Fruit fly (Drosophila melanogaster) whole organism, embryonic: Measurements from ENCODE around the gene CG5021.

Source experiments
- ATbp ChIP-seq: fragments of 200-800 bp; sonication (Bioruptor generic); optimal IDR thresholded peaks from 2 replicates; lab custom pipeline; 2017; ENCODE audit warnings: missing biosample characterization, mild to moderate bottlenecking, missing genetic modification characterization, missing genetic modification reagents
- B-H2 ChIP-seq: fragments of 200-800 bp; sonication (Bioruptor generic); optimal IDR thresholded peaks from 2 replicates; lab custom pipeline; 2018; ENCODE audit warnings: missing biosample characterization, mild to moderate bottlenecking, missing genetic modification characterization
- C15 ChIP-seq: fragments of 200-800 bp; sonication (Bioruptor generic); IDR thresholded peaks from 3 replicates; pipeline ENCODE4 v1.3.6; 2022; ENCODE audit warnings: missing biosample characterization, missing genetic modification characterization
- CG10267 ChIP-seq: fragments of 200-800 bp; sonication (Bioruptor generic); optimal IDR thresholded peaks from 2 replicates; lab custom pipeline; 2018; ENCODE audit warnings: missing biosample characterization, mild to moderate bottlenecking, missing genetic modification characterization, moderate library complexity
- CG14965 ChIP-seq: fragments of 200-800 bp; sonication (Bioruptor generic); optimal IDR thresholded peaks from 2 replicates; lab custom pipeline; 2016; ENCODE audit warnings: missing biosample characterization, missing genetic modification characterization, borderline replicate concordance
- CG15011 ChIP-seq: fragments of 200-800 bp; sonication (Bioruptor generic); optimal IDR thresholded peaks from 3 replicates; lab custom pipeline; 2018; ENCODE audit warnings: missing biosample characterization, mild to moderate bottlenecking, missing genetic modification characterization
- CG17361 ChIP-seq: fragments of 200-800 bp; sonication (Bioruptor generic); IDR thresholded peaks from 3 replicates; pipeline ENCODE4 v1.3.6; 2022; ENCODE audit warnings: missing biosample characterization, missing genetic modification characterization
- CG17568 ChIP-seq: fragments of 200-800 bp; sonication (Bioruptor generic); optimal IDR thresholded peaks from 2 replicates; lab custom pipeline; 2018; ENCODE audit warnings: missing biosample characterization, mild to moderate bottlenecking, missing genetic modification characterization, moderate library complexity
- CG18262 ChIP-seq: fragments of 200-800 bp; optimal IDR thresholded peaks from 3 replicates; lab custom pipeline; 2019; ENCODE audit warnings: missing biosample characterization, mild to moderate bottlenecking, missing genetic modification characterization, moderate library complexity
- CG2120 ChIP-seq: fragments of 200-800 bp; sonication (Bioruptor generic); optimal IDR thresholded peaks from 3 replicates; lab custom pipeline; 2016; ENCODE audit warnings: missing biosample characterization, missing genetic modification characterization
- CG2712 ChIP-seq: fragments of 200-800 bp; optimal IDR thresholded peaks from 3 replicates; lab custom pipeline; 2019; ENCODE audit warnings: missing biosample characterization, mild to moderate bottlenecking, missing genetic modification characterization, moderate library complexity
- CG3407 ChIP-seq: fragments of 200-800 bp; sonication (Bioruptor generic); optimal IDR thresholded peaks from 2 replicates; lab custom pipeline; 2018; ENCODE audit warnings: missing biosample characterization, mild to moderate bottlenecking, missing genetic modification characterization
- CG4360 ChIP-seq: fragments of 200-800 bp; sonication (Bioruptor generic); IDR thresholded peaks from 2 replicates; pipeline ENCODE4 v1.3.6; 2022; ENCODE audit warnings: missing biosample characterization, missing genetic modification characterization
- CG4854 ChIP-seq: fragments of 200-800 bp; sonication (Bioruptor generic); optimal IDR thresholded peaks from 2 replicates; lab custom pipeline; 2016; ENCODE audit warnings: missing biosample characterization, missing genetic modification characterization, inconsistent platforms
- CG6813 ChIP-seq: fragments of 200-800 bp; sonication (Bioruptor generic); optimal IDR thresholded peaks from 2 replicates; lab custom pipeline; 2017; ENCODE audit warnings: missing biosample characterization, missing genetic modification characterization, mild to moderate bottlenecking, moderate library complexity, missing genetic modification reagents
- CG7928 ChIP-seq: fragments of 200-800 bp; sonication (Bioruptor generic); optimal IDR thresholded peaks from 2 replicates; lab custom pipeline; 2017; ENCODE audit warnings: missing biosample characterization, mild to moderate bottlenecking, missing genetic modification characterization
- CG9797 ChIP-seq: fragments of 200-800 bp; sonication (Bioruptor generic); optimal IDR thresholded peaks from 3 replicates; lab custom pipeline; 2018; ENCODE audit warnings: missing biosample characterization, mild to moderate bottlenecking, missing genetic modification characterization
- CG9932 ChIP-seq: fragments of 200-800 bp; sonication (Bioruptor generic); IDR thresholded peaks from 2 replicates; pipeline ENCODE4 v1.3.6; 2022; ENCODE audit warnings: missing biosample characterization, missing genetic modification characterization
- CoRest ChIP-seq: fragments of 200-800 bp; sonication (Bioruptor generic); optimal IDR thresholded peaks from 3 replicates; lab custom pipeline; 2018; ENCODE audit warnings: missing biosample characterization, mild to moderate bottlenecking, missing genetic modification characterization, moderate library complexity
- Drgx ChIP-seq: fragments of 200-800 bp; sonication (Bioruptor generic); IDR thresholded peaks from 2 replicates; pipeline ENCODE4 v1.3.6; 2022; ENCODE audit warnings: missing biosample characterization, missing genetic modification characterization
- Fer2 ChIP-seq: fragments of 200-800 bp; sonication (Bioruptor generic); optimal IDR thresholded peaks from 2 replicates; lab custom pipeline; 2018; ENCODE audit warnings: missing biosample characterization, mild to moderate bottlenecking, missing genetic modification characterization, moderate library complexity
- Hr39 ChIP-seq: fragments of >200 bp; optimal IDR thresholded peaks from 2 replicates; lab custom pipeline; 2017
- Med ChIP-seq: fragments of 200-800 bp; sonication (Bioruptor generic); peaks from one replicate; lab custom pipeline; 2016; ENCODE audit warnings: missing biosample characterization, missing genetic modification characterization, mild to moderate bottlenecking, inconsistent platforms, moderate library complexity
- Mes4 ChIP-seq: fragments of 200-800 bp; sonication (Bioruptor generic); optimal IDR thresholded peaks from 2 replicates; lab custom pipeline; 2016; ENCODE audit warnings: missing biosample characterization, missing genetic modification characterization
- Oli ChIP-seq: fragments of 200-800 bp; sonication (Bioruptor generic); optimal IDR thresholded peaks from 2 replicates; lab custom pipeline; 2018; ENCODE audit warnings: missing biosample characterization, mild to moderate bottlenecking, missing genetic modification characterization, moderate library complexity
- Optix ChIP-seq: fragments of 200-800 bp; sonication (Bioruptor generic); IDR thresholded peaks from 3 replicates; pipeline ENCODE4 v1.3.6; 2022; ENCODE audit warnings: missing biosample characterization, missing genetic modification characterization
- Poxn ChIP-seq: fragments of 200-800 bp; sonication (Bioruptor generic); IDR thresholded peaks from 2 replicates; pipeline ENCODE4 v1.3.6; 2022; ENCODE audit warnings: missing biosample characterization, missing genetic modification characterization
- Sry-β ChIP-seq: fragments of 200-800 bp; sonication (Bioruptor generic); optimal IDR thresholded peaks from 2 replicates; lab custom pipeline; 2018; ENCODE audit warnings: missing biosample characterization, mild to moderate bottlenecking, missing genetic modification characterization, moderate library complexity
- Trl ChIP-seq, 3 experiments: fragments of >200 bp in 2 of 3; fragments of 200-800 bp in 1 of 3; sonication (Bioruptor generic) in 1 of 3; optimal IDR thresholded peaks; 2 replicates in 1 of 3; 3 replicates in 2 of 3; lab custom pipeline; 2016 to 2017; ENCODE audit warnings: missing biosample characterization in 1 of 3, missing genetic modification characterization in 1 of 3
- Xbp1 ChIP-seq: fragments of 200-800 bp; sonication (Bioruptor generic); optimal IDR thresholded peaks from 3 replicates; lab custom pipeline; 2016; ENCODE audit warnings: missing biosample characterization, mild to moderate bottlenecking, missing genetic modification characterization
- chinmo ChIP-seq: fragments of 200-800 bp; sonication (Bioruptor generic); IDR thresholded peaks from 4 replicates; pipeline ENCODE4 v1.3.6; 2022; ENCODE audit warnings: missing biosample characterization, missing genetic modification characterization; ENCODE audit not compliant: partially characterized antibody
- disco-r ChIP-seq: fragments of 200-800 bp; sonication (Bioruptor generic); optimal IDR thresholded peaks from 2 replicates; lab custom pipeline; 2016; ENCODE audit warnings: missing biosample characterization, missing genetic modification characterization
- fd96Cb ChIP-seq: fragments of 200-800 bp; sonication (Bioruptor generic); optimal IDR thresholded peaks from 2 replicates; lab custom pipeline; 2018; ENCODE audit warnings: missing biosample characterization, mild to moderate bottlenecking, missing genetic modification characterization, moderate library complexity
- gem ChIP-seq: fragments of 200-800 bp; sonication (Bioruptor generic); optimal IDR thresholded peaks from 2 replicates; lab custom pipeline; 2019; ENCODE audit warnings: missing biosample characterization, mild to moderate bottlenecking, missing genetic modification characterization, moderate library complexity
- h ChIP-seq: fragments of >200 bp; optimal IDR thresholded peaks from 2 replicates; lab custom pipeline; 2017
- insv ChIP-seq, 2 experiments: fragments of 200-800 bp; sonication (Bioruptor generic); optimal IDR thresholded peaks; 3 replicates each; lab custom pipeline; 2016 to 2018; ENCODE audit warnings: missing biosample characterization in 2 of 2, missing genetic modification characterization in 2 of 2
- mam ChIP-seq: fragments of 200-800 bp; sonication (Bioruptor generic); optimal IDR thresholded peaks from 3 replicates; lab custom pipeline; 2016; ENCODE audit warnings: missing biosample characterization, missing genetic modification characterization
- nerfin-1 ChIP-seq: fragments of 200-800 bp; sonication (Bioruptor generic); optimal IDR thresholded peaks from 3 replicates; lab custom pipeline; 2019; ENCODE audit warnings: missing biosample characterization, mild to moderate bottlenecking, missing genetic modification characterization, moderate library complexity
- nom ChIP-seq: fragments of 200-800 bp; sonication (Bioruptor generic); optimal IDR thresholded peaks from 2 replicates; lab custom pipeline; 2017; ENCODE audit warnings: missing biosample characterization, missing genetic modification characterization, mild to moderate bottlenecking, moderate library complexity, missing genetic modification reagents
- oc ChIP-seq: fragments of 200-800 bp; sonication (Bioruptor generic); optimal IDR thresholded peaks from 2 replicates; lab custom pipeline; 2018; ENCODE audit warnings: missing biosample characterization, mild to moderate bottlenecking, missing genetic modification characterization, moderate library complexity
- pb ChIP-seq: fragments of 200-800 bp; sonication (Bioruptor generic); optimal IDR thresholded peaks from 3 replicates; lab custom pipeline; 2016; ENCODE audit warnings: missing biosample characterization, missing genetic modification characterization
- pho ChIP-seq: fragments of 200-800 bp; sonication (Bioruptor generic); optimal IDR thresholded peaks from 2 replicates; lab custom pipeline; 2016; ENCODE audit warnings: missing biosample characterization, missing genetic modification characterization
- prd ChIP-seq, 3 experiments: fragments of >200 bp in 2 of 3; fragments of 200-800 bp in 1 of 3; sonication (Bioruptor generic) in 1 of 3; optimal IDR thresholded peaks in 2 of 3; IDR thresholded peaks in 1 of 3; 2 replicates in 2 of 3; 3 replicates in 1 of 3; pipeline versions ENCODE4 v1.3.6 to Lab custom; 2017 to 2022; ENCODE audit warnings: missing biosample characterization in 1 of 3, missing genetic modification characterization in 1 of 3
- rib ChIP-seq: fragments of 200-800 bp; sonication (Bioruptor generic); IDR thresholded peaks from 2 replicates; pipeline ENCODE4 v1.3.6; 2022; ENCODE audit warnings: missing biosample characterization, missing genetic modification characterization
- slp2 ChIP-seq: fragments of 200-800 bp; sonication (Bioruptor generic); optimal IDR thresholded peaks from 2 replicates; lab custom pipeline; 2016; ENCODE audit warnings: missing biosample characterization, missing genetic modification characterization
- ttk ChIP-seq: fragments of 200-800 bp; sonication (Bioruptor generic); IDR thresholded peaks from 2 replicates; pipeline ENCODE4 v2.1.2; 2022; ENCODE audit warnings: missing biosample characterization, missing genetic modification characterization

The CG5021 gene

DNA sequence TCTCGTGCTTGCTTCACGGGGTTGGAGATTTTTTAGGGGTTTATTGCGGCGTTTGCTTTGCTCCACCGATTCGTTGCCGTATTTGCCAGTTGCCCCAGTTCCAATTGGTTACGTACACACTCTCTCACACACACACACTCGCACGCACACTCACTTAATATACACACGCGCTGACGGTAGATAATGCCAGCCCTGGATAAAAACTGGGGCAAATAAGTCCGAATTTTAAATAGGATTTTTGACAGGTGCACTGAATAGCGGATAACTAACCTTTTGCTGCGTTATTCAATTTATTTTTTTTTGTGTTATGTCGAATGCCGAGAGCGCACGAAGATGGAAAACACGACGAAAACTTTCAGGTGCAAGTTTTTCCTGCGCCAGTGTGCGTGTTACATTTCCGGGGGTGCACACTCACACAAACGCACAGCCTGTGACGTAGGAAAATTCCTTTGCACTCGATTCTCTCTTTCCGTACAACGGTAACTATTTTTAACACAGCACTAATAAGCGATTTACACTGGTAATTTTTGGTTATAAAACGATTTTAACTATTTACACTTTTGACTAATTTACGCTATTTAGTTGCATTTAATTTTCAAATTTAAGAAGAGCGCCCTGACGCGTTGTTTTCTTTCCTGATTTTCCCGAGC is 14.0 kb upstream of the CG5021 start (continued):
- TF ChIP-seq nom (no peak), C15 (GFP tag; lab: Robert Waterston, UW) (no peak), CG7928 (no peak), Oli (tag; lab: Kevin White, UChicago) (no peak), ttk (GFP tag; lab: Robert Waterston, UW) (0 out of 2 replicates have a peak, but pooled peaks have one; percentile 28), CG3407 (GFP tag; lab: Kevin White, UChicago) (no peak), chinmo (GFP tag; lab: Robert Waterston, UW) (0 out of 4 replicates have a peak, but pooled peaks have one; percentile 55), CG9797 (GFP tag; lab: Kevin White, UChicago) (no peak), Med (GFP tag; lab: Kevin White, UChicago) (peak; percentile 67), CG4360 (GFP tag; lab: Robert Waterston, UW) (0 out of 2 replicates have a peak, but pooled peaks have one; percentile 4), Trl (optimal IDR thresholded peaks at IDR 0.05; lab: Kevin White, UChicago) (peak in 1 of 2 experiments; percentile 2), Trl (GFP tag; optimal IDR thresholded peaks at IDR 0.05; lab: Kevin White, UChicago) (no peak), prd (optimal IDR thresholded peaks at IDR 0.05; lab: Kevin White, UChicago) (no peak), prd (GFP tag; IDR thresholded peaks at IDR 0.05; lab: Robert Waterston, UW) (no peak), CG18262 (tag; lab: Kevin White, UChicago) (no peak), CG4854 (GFP tag; lab: Kevin White, UChicago) (no peak), Poxn (GFP tag; lab: Robert Waterston, UW) (no peak), nerfin-1 (tag; lab: Kevin White, UChicago) (peak; percentile 96)

DNA sequence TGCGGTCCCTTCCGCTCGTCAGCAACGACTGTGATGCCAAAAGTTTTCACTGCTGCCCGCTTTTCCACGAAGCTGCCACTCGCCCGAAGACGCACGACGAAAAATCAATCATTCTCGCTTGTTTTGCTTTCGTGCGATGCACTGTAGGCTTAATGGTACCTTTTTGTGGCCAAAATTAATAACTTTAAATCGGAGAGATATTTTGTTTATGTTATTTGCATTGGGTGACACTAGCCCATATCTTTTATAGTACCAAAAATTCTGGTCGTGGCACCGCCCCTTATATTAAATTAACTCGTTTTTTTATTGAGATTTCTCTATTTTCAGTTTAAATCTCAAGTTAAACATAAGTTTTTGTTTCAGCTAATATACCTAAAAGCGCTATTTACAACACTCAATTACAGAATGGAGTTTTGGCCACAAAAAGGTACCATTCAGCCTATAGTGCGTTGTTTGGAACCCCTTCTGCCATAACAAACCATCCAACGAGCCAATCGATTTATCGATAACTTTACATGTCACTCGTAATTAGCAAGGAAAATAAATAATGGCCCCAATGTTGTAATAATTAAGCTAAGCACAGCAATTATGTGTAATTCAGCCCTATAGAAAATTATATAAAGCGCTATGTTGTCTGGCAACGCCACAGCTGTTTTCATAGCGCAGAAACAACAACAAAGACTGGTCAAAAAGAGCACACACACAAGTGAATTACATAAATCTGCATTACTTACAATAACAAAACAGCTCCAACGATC is 13.3 kb upstream of the CG5021 start:
- TF ChIP-seq rib (GFP tag; lab: Robert Waterston, UW) = no peak
- TF ChIP-seq pho (GFP tag; lab: Kevin White, UChicago) = no peak
- TF ChIP-seq CoRest (tag; lab: Kevin White, UChicago) = peak; percentile 82
- peak; percentile 67; the same call in 1 of the 2 replicates for TF ChIP-seq Drgx (GFP tag; lab: Robert Waterston, UW)
- TF ChIP-seq CG15011 (GFP tag; lab: Kevin White, UChicago) = peak; percentile 57
- TF ChIP-seq insv (GFP tag; optimal IDR thresholded peaks at IDR 0.05; lab: Kevin White, UChicago) = peak in 1 of 2 experiments; percentile 19
- peak; percentile 4 for TF ChIP-seq Sry-β (GFP tag; lab: Kevin White, UChicago)
- peak; percentile 27 for TF ChIP-seq oc (tag; lab: Kevin White, UChicago)
- TF ChIP-seq Optix = no peak
- peak; percentile 49 for TF ChIP-seq Fer2 (tag; lab: Kevin White, UChicago)
- no peak for TF ChIP-seq Hr39
- no peak for TF ChIP-seq mam (GFP tag; lab: Kevin White, UChicago)
- peak; percentile 37 for TF ChIP-seq Mes4 (GFP tag; lab: Kevin White, UChicago)
- no peak for TF ChIP-seq h
- peak; percentile 83 for TF ChIP-seq CG17361 (GFP tag; lab: Robert Waterston, UW)
- peak; percentile 51 for TF ChIP-seq CG10267 (tag; lab: Kevin White, UChicago)
- no peak for TF ChIP-seq pb (GFP tag; lab: Kevin White, UChicago)
- peak; percentile 69 for TF ChIP-seq CG6813 (GFP tag; lab: Kevin White, UChicago)
- TF ChIP-seq CG9932 (GFP tag; lab: Robert Waterston, UW) = no peak
- TF ChIP-seq CG14965 (GFP tag; lab: Kevin White, UChicago) = no peak
- peak; percentile 82 for TF ChIP-seq Med (GFP tag; lab: Kevin White, UChicago)
- TF ChIP-seq CG17568 (GFP tag; lab: Kevin White, UChicago) = peak; percentile 5
- TF ChIP-seq ATbp (GFP tag; lab: Kevin White, UChicago) = peak; percentile 70
- TF ChIP-seq Xbp1 = peak; percentile 42
- TF ChIP-seq CG2120 (GFP tag; lab: Kevin White, UChicago) = peak; percentile 70
- peak; percentile 84 for TF ChIP-seq gem
- TF ChIP-seq disco-r (GFP tag; lab: Kevin White, UChicago) = peak; percentile 57
- peak; percentile 19 for TF ChIP-seq slp2 (GFP tag; lab: Kevin White, UChicago)
- peak; percentile 72 for TF ChIP-seq CG2712 (tag; lab: Kevin White, UChicago)
- TF ChIP-seq fd96Cb (tag; lab: Kevin White, UChicago) = peak; percentile 55
- TF ChIP-seq B-H2 (GFP tag; lab: Kevin White, UChicago) = peak; percentile 18
